Worm (Caenorhabditis elegans) whole organism, mixed stage, embryonic: ENCODE data around the gene Y113G7A.13.

Experiments used
- blmp-1 ChIP-seq: fragments of 150-350 bp; optimal IDR thresholded peaks from 2 replicates; lab custom pipeline; 2014; ENCODE audit warnings: missing biosample characterization, missing genetic modification characterization
- ceh-39 ChIP-seq: fragments of 150-350 bp; optimal IDR thresholded peaks from 2 replicates; lab custom pipeline; 2014; ENCODE audit warnings: missing biosample characterization, missing genetic modification characterization
- ces-1 ChIP-seq: fragments of 150-350 bp; optimal IDR thresholded peaks from 2 replicates; lab custom pipeline; 2014; ENCODE audit warnings: missing biosample characterization, missing genetic modification reagents, missing genetic modification characterization
- elt-1 ChIP-seq: sonication (generic microtip); optimal IDR thresholded peaks from 2 replicates; lab custom pipeline; 2017; ENCODE audit warnings: missing genetic modification characterization, mild to moderate bottlenecking, missing compliant biosample characterization, antibody characterized with exemption, moderate library complexity, borderline replicate concordance; ENCODE audit not compliant: insufficient read depth
- elt-3 ChIP-seq: fragments of 150-350 bp; optimal IDR thresholded peaks from 2 replicates; lab custom pipeline; 2014; ENCODE audit warnings: missing biosample characterization, missing genetic modification characterization
- mep-1 ChIP-seq: fragments of 150-350 bp; optimal IDR thresholded peaks from 2 replicates; lab custom pipeline; 2017; ENCODE audit warnings: missing biosample characterization, missing genetic modification reagents, missing genetic modification characterization, inconsistent platforms
- nhr-12 ChIP-seq: fragments of 150-350 bp; optimal IDR thresholded peaks from 2 replicates; lab custom pipeline; 2014; ENCODE audit warnings: missing biosample characterization, missing genetic modification characterization
- nhr-237 ChIP-seq: fragments of 150-350 bp; optimal IDR thresholded peaks from 2 replicates; lab custom pipeline; 2014; ENCODE audit warnings: missing biosample characterization, missing genetic modification characterization
- nhr-28 ChIP-seq: fragments of 150-350 bp; optimal IDR thresholded peaks from 2 replicates; lab custom pipeline; 2014; ENCODE audit warnings: missing biosample characterization, missing genetic modification characterization
- nhr-76 ChIP-seq: sonication (generic microtip); optimal IDR thresholded peaks from 2 replicates; lab custom pipeline; 2017; ENCODE audit warnings: missing biosample characterization, missing genetic modification characterization
- unc-62 ChIP-seq: fragments of 150-350 bp; optimal IDR thresholded peaks from 2 replicates; lab custom pipeline; 2014; ENCODE audit warnings: missing biosample characterization, missing genetic modification reagents, missing genetic modification characterization

- TF ChIP-seq unc-62 (GFP tag; lab: Kevin White, UChicago) = no peak
- TF ChIP-seq nhr-76 = no peak
- TF ChIP-seq nhr-12 (tag; lab: Kevin White, UChicago) = no peak
- TF ChIP-seq ces-1 (GFP tag; lab: Kevin White, UChicago) = no peak
- no peak for TF ChIP-seq mep-1
- TF ChIP-seq nhr-28 = no peak
- no peak for TF ChIP-seq elt-1 (tag; lab: Kevin White, UChicago)
- TF ChIP-seq elt-3 = no peak
- no peak for TF ChIP-seq ceh-39
- TF ChIP-seq blmp-1 (tag; lab: Kevin White, UChicago) = no peak
- no peak for TF ChIP-seq nhr-237
Measured at ce11 chrV:20151432-20151831, 3.4 kb downstream of the Y113G7A.13 start, which contains the start of gene F19B2.7.
